Worm (Caenorhabditis elegans) whole organism, early embryonic: ENCODE results near the gene ruvb-1.
A peak's percentile ranks its signal among the peaks of the same experiment; 100 is the strongest.

Experiments used
- B0310.2 ChIP-seq: sonication (generic microtip); optimal IDR thresholded peaks from 2 replicates; lab custom pipeline; 2016; ENCODE audit warnings: mild to moderate bottlenecking, missing genetic modification characterization, missing compliant biosample characterization
- F13C5.2 ChIP-seq: sonication (generic microtip); optimal IDR thresholded peaks from 2 replicates; lab custom pipeline; 2017; ENCODE audit warnings: mild to moderate bottlenecking, missing genetic modification characterization, inconsistent platforms, missing compliant biosample characterization
- aly-1 ChIP-seq: sonication (generic microtip); optimal IDR thresholded peaks from 2 replicates; lab custom pipeline; 2016; ENCODE audit warnings: missing genetic modification characterization, missing compliant biosample characterization
- ama-1 ChIP-seq: fragments of 150-350 bp; optimal IDR thresholded peaks from 2 replicates; lab custom pipeline; 2014
- ceh-13 ChIP-seq: fragments of 200-800 bp; sonication (Bioruptor generic); optimal IDR thresholded peaks from 2 replicates; lab custom pipeline; 2018; ENCODE audit warnings: mild to moderate bottlenecking, missing genetic modification characterization, missing compliant biosample characterization
- ceh-36 ChIP-seq: sonication (generic microtip); optimal IDR thresholded peaks from 2 replicates; lab custom pipeline; 2016; ENCODE audit warnings: missing genetic modification characterization, inconsistent platforms, missing compliant biosample characterization
- ets-7 ChIP-seq: sonication (generic microtip); optimal IDR thresholded peaks from 2 replicates; lab custom pipeline; 2016; ENCODE audit warnings: missing genotype, missing genetic modification characterization, missing compliant biosample characterization
- flt-1 ChIP-seq: fragments of 200-800 bp; sonication (Bioruptor generic); IDR thresholded peaks from 2 replicates; pipeline ENCODE4 v1.3.6; 2022; ENCODE audit warnings: missing genetic modification characterization, missing compliant biosample characterization
- hmbx-1 ChIP-seq: sonication (generic microtip); optimal IDR thresholded peaks from 2 replicates; lab custom pipeline; 2016; ENCODE audit warnings: mild to moderate bottlenecking, missing genetic modification characterization, missing compliant biosample characterization
- hmg-4 ChIP-seq: fragments of 200-800 bp; sonication (Bioruptor generic); optimal IDR thresholded peaks from 2 replicates; lab custom pipeline; 2018; ENCODE audit warnings: mild to moderate bottlenecking, missing genetic modification characterization, missing compliant biosample characterization
- hnd-1 ChIP-seq: sonication (generic microtip); optimal IDR thresholded peaks from 2 replicates; lab custom pipeline; 2016; ENCODE audit warnings: missing genetic modification characterization, missing compliant biosample characterization
- pes-1 ChIP-seq: fragments of 200-800 bp; sonication (Bioruptor generic); IDR thresholded peaks from 2 replicates; pipeline ENCODE4 v1.3.6; 2022; ENCODE audit warnings: missing genetic modification reagents, missing genetic modification characterization, missing compliant biosample characterization
- scrt-1 ChIP-seq: fragments of 200-800 bp; sonication (Bioruptor generic); IDR thresholded peaks from 2 replicates; pipeline ENCODE4 v1.3.6; 2022; ENCODE audit warnings: missing genetic modification characterization, missing compliant biosample characterization
- sea-1 ChIP-seq: fragments of 200-800 bp; sonication (Bioruptor generic); conservative IDR thresholded peaks from 2 replicates; pipeline ENCODE4 v1.3.6; 2022; ENCODE audit warnings: missing genetic modification characterization, missing compliant biosample characterization
- tbx-11 ChIP-seq: fragments of 200-800 bp; sonication (Bioruptor generic); IDR thresholded peaks from 2 replicates; pipeline ENCODE4 v1.3.6; 2022; ENCODE audit warnings: missing genetic modification characterization, missing compliant biosample characterization
- tbx-37 ChIP-seq: fragments of 200-800 bp; sonication (Bioruptor generic); conservative IDR thresholded peaks from 2 replicates; pipeline ENCODE4 v1.3.6; 2022; ENCODE audit warnings: missing genetic modification reagents, missing genetic modification characterization, missing compliant biosample characterization
- tra-4 ChIP-seq: sonication (generic microtip); optimal IDR thresholded peaks from 2 replicates; lab custom pipeline; 2017; ENCODE audit warnings: missing genetic modification characterization, missing compliant biosample characterization

ruvb-1 gene

DNA sequence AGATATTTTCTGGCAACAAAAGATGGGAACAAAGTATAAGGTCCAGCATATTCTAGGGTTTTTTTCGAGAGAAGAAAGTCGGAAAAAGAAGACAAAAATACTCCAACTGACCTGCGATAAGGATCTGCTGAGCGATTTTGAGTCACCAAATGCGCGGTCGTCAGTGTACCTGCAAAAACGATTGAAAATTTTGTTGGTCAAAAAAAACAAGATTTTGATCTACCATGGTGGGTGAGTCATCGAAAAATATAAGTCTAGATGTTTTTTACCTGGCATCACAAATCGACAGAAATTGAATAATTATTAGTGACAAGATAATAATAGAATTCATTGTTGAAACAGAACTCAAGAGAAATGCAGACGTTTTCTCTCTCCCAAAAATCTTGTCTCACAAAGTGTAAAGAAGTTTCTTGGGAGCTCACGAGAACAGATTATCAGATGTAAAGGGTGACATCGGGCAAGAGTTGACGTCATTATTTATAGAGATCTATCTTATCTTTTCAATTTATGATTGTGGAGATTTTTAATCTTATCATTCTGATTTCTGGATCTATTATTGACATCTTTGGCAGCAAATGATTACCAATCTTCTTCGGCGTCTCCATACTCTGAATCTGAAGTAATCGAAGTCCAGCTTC, 4.7 kb upstream of the ruvb-1 start:
- TF ChIP-seq ceh-36 = no peak

DNA sequence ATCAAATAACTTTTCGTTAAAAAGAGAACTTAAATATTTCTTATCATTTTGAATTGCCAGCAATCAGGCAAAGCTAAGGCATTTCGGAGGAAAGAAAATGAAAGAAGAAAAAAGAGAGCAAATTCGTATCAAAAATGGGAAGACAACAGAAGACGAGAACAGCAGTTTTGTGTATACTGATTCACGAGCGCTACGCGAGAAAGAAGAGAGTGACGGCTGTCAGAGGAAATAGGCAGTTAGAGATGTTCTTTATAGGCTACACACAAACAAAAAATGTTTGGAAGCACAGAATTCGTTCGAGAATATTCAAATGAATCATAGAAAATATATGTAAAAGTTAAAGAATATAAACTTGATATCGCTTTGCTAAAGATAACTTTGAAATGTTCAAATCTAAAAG, 4.2 kb upstream of the ruvb-1 start:
- TF ChIP-seq pes-1 (GFP tag; lab: Robert Waterston, UW) = no peak
- TF ChIP-seq ets-7 (tag; lab: Kevin White, UChicago) = no peak
- TF ChIP-seq B0310.2 (tag; lab: Kevin White, UChicago) = no peak
- no peak for TF ChIP-seq F13C5.2
- TF ChIP-seq ama-1 = no peak
- no peak for TF ChIP-seq tbx-37 (GFP tag; lab: Robert Waterston, UW)

DNA sequence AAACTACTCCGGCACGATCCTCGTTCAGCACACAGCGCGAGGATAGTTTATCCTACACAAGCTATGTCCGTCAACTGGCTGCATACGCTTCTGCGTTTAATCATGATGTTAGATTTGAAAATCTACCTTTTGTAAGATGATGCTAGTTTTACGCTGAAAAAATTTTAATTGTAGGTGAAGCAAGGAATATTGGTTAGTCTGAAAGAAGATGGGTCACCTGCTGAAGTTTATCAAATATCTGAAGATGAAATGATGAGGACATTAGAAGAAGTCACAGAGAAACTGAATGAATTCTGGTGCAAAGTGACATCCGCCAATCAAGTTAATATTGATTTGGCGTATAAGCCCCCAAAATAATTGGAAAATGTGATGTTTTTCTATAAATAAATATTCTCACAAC, 2.9 kb upstream of the ruvb-1 start:
- TF ChIP-seq F13C5.2 (no peak), ceh-13 (GFP tag; lab: Kevin White, UChicago) (no peak), scrt-1 (GFP tag; lab: Robert Waterston, UW) (no peak), hnd-1 (no peak)

DNA sequence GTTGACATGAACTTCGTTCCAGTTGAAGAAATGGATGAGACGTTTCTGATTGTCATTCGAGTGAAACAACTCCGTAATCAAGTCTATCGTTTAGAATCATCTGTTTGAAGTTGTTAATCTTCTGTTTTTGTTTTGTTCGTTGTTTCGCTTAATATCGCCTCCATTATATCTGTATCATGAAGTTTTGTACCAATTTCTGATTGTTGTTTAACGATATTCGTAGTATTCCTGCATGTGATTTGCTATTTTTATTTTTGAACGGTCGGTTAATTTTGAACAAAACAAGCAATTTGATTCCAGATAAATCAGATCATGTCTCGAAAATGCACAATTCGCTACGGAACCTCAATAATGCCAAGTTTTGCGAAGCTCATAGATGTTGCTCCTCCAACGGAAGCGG, 2.0 kb upstream of the ruvb-1 start, which contains the start of gene C27H6.9:
Gene C27H6.9 (plus strand): TSS at position 301 of the 400 bp plus-strand sequence.
- no peak for TF ChIP-seq pes-1 (GFP tag; lab: Robert Waterston, UW)
- no peak for TF ChIP-seq sea-1 (GFP tag; lab: Robert Waterston, UW)
- no peak for TF ChIP-seq B0310.2 (tag; lab: Kevin White, UChicago)
- TF ChIP-seq tbx-37 (GFP tag; lab: Robert Waterston, UW) = no peak
- no peak for TF ChIP-seq scrt-1 (GFP tag; lab: Robert Waterston, UW)
- no peak for TF ChIP-seq tra-4 (tag; lab: Kevin White, UChicago)
- TF ChIP-seq ets-7 (tag; lab: Kevin White, UChicago) = no peak
- TF ChIP-seq ceh-36 = no peak
- TF ChIP-seq F13C5.2 = no peak
- TF ChIP-seq hnd-1 = no peak
- no peak for TF ChIP-seq hmg-4 (GFP tag; lab: Kevin White, UChicago)
- TF ChIP-seq aly-1 (tag; lab: Kevin White, UChicago) = no peak
- TF ChIP-seq flt-1 (GFP tag; lab: Robert Waterston, UW) = no peak
- TF ChIP-seq ama-1 = no peak
- TF ChIP-seq tbx-11 (GFP tag; lab: Robert Waterston, UW) = no peak
- no peak for TF ChIP-seq hmbx-1 (tag; lab: Kevin White, UChicago)
- TF ChIP-seq ceh-13 (GFP tag; lab: Kevin White, UChicago) = no peak

DNA sequence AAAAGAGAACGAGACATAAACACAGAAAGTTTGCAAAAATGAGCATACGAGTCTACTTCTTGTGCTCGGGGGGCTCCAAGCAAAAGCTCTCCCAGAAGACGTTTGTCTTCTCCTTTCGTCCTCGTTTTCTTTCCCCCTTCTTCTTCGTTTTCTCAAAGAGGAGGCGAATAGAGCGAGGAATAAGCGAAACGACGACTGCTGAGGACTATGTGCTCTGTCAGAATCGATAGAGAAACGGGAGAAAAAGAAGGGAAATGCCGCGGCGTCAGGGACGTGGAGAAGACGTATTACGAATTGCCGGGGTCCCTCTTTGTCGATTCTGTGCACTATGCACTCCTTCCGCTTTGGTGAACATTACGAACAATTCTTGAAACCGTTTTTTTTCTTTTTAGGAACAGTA, 2.2 kb downstream of the ruvb-1 start:
- TF ChIP-seq B0310.2 (tag; lab: Kevin White, UChicago) = no peak
- peak; percentile 22 for TF ChIP-seq hmg-4 (GFP tag; lab: Kevin White, UChicago)

DNA sequence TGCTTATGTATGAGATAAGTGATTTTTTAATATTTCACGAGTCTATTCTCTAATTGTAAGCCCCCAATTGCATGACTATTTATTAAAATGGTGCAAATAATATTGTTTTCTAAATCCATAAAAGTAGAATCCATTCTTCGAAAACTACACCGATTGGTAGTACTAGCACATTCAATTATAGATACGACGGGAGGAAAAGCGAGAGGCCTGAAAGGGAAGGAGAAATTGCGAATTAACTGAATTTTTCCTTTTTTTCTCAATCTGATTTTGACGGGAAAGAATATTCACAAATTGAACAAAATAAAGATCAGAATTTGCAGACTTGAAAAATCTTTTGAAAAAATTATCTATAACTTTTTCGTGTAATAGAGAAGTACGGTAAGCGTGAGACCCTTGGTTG, 3.4 kb downstream of the ruvb-1 start:
- TF ChIP-seq sea-1 (GFP tag; lab: Robert Waterston, UW) (no peak), ceh-36 (no peak), pes-1 (GFP tag; lab: Robert Waterston, UW) (no peak), flt-1 (GFP tag; lab: Robert Waterston, UW) (no peak), aly-1 (tag; lab: Kevin White, UChicago) (no peak), tbx-37 (GFP tag; lab: Robert Waterston, UW) (no peak), hnd-1 (no peak), ets-7 (tag; lab: Kevin White, UChicago) (no peak), hmg-4 (GFP tag; lab: Kevin White, UChicago) (no peak), ama-1 (no peak), tbx-11 (GFP tag; lab: Robert Waterston, UW) (no peak), scrt-1 (GFP tag; lab: Robert Waterston, UW) (no peak), tra-4 (tag; lab: Kevin White, UChicago) (no peak), ceh-13 (GFP tag; lab: Kevin White, UChicago) (no peak), F13C5.2 (no peak), hmbx-1 (tag; lab: Kevin White, UChicago) (no peak)

DNA sequence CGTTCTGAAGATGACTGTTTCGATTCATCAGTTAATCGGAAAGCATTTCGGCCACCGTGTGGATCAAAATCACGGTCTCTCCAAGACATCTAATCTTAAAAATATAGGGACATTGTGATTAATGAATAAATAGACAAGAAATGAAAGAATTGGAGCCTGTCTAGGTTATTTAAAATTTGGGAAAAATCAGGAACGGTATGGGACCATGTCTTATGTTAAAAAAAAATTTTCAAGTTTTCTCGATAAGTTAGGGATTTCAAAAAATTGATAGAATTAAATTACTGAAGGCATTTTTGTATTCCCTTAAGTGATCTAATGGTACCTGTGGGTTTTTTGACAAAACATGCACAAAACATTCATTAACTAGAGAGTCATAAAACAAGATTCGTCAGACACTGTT, 4.5 kb downstream of the ruvb-1 start, which contains the start of gene unc-41:
Gene unc-41 (minus strand): TSS at position 101 of the 400 bp plus-strand sequence.
- no peak for TF ChIP-seq scrt-1 (GFP tag; lab: Robert Waterston, UW)
- TF ChIP-seq sea-1 (GFP tag; lab: Robert Waterston, UW) = no peak
- TF ChIP-seq tbx-37 (GFP tag; lab: Robert Waterston, UW) = no peak
- no peak for TF ChIP-seq pes-1 (GFP tag; lab: Robert Waterston, UW)
- TF ChIP-seq ceh-36 = no peak
- TF ChIP-seq ama-1 = no peak
- TF ChIP-seq flt-1 (GFP tag; lab: Robert Waterston, UW) = no peak
- no peak for TF ChIP-seq ets-7 (tag; lab: Kevin White, UChicago)
- TF ChIP-seq B0310.2 (tag; lab: Kevin White, UChicago) = no peak
- no peak for TF ChIP-seq aly-1 (tag; lab: Kevin White, UChicago)
- TF ChIP-seq tbx-11 (GFP tag; lab: Robert Waterston, UW) = no peak
- no peak for TF ChIP-seq hmg-4 (GFP tag; lab: Kevin White, UChicago)
- TF ChIP-seq hnd-1 = no peak
- TF ChIP-seq ceh-13 (GFP tag; lab: Kevin White, UChicago) = no peak
- TF ChIP-seq hmbx-1 (tag; lab: Kevin White, UChicago) = no peak

DNA sequence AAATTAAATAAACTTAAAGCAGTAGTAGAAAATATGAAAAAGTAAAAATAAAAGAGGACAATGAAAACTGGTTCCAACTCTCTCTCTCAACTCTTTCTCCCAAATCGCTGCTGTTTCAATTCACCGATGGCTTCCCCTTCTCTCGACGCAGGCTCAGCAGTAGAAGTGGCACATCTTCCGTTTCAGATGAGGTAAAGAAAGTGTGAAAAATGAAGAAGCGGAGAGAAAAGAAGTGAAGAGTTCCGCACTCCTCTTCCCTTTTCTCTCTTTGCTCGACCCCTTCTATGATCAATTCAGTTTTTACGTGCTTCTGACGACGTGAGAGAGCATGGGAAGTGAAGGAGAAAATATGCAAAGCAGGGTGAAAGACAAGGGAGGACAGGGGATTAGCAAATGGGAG, 6.3 kb downstream of the ruvb-1 start:
- no peak for TF ChIP-seq tbx-11 (GFP tag; lab: Robert Waterston, UW)
